Fruit fly (Drosophila melanogaster) Kc167 (cell line): ENCODE measurements around the gene Vajk2.

Experiments
- Myc ChIP-seq: fragments of >200 bp; optimal IDR thresholded peaks from 2 replicates; lab custom pipeline; 2017; ENCODE audit warnings: missing external identifiers
- Sin3A ChIP-seq: fragments of >200 bp; optimal IDR thresholded peaks from 2 replicates; lab custom pipeline; 2018; ENCODE audit warnings: missing external identifiers
- insv ChIP-seq: fragments of >200 bp; optimal IDR thresholded peaks from 3 replicates; lab custom pipeline; 2018; ENCODE audit warnings: missing external identifiers
- psq ChIP-seq: fragments of >200 bp; optimal IDR thresholded peaks from 2 replicates; lab custom pipeline; 2017; ENCODE audit warnings: missing external identifiers

- no peak for TF ChIP-seq Myc (lab: Kevin White, UChicago)
- no peak for TF ChIP-seq insv (lab: Kevin White, UChicago)
- TF ChIP-seq Sin3A (lab: Kevin White, UChicago): no peak
- TF ChIP-seq psq: no peak
Observed at dm6 chr2L:13904331-13904911, 30.1 kb downstream of the Vajk2 start, which contains the start of gene Smg5.
